Fruit fly (Drosophila melanogaster) whole organism, embryonic: ENCODE data around the gene CG32187.
A peak's percentile ranks its signal among the peaks of the same experiment; 100 is the strongest.

Source experiments
- CG10274 ChIP-seq: fragments of 200-800 bp; sonication (Bioruptor generic); optimal IDR thresholded peaks from 3 replicates; lab custom pipeline; 2017; ENCODE audit warnings: missing biosample characterization, mild to moderate bottlenecking, missing genetic modification characterization
- CG10366 ChIP-seq: fragments of 200-800 bp; sonication (Bioruptor generic); IDR thresholded peaks from 2 replicates; pipeline ENCODE4 v1.3.6; 2022; ENCODE audit warnings: missing biosample characterization, missing genetic modification characterization
- CG10979 ChIP-seq: fragments of 200-800 bp; sonication (Bioruptor generic); optimal IDR thresholded peaks from 2 replicates; lab custom pipeline; 2018; ENCODE audit warnings: missing biosample characterization, mild to moderate bottlenecking, missing genetic modification characterization, moderate library complexity
- CG11695 ChIP-seq: fragments of 200-800 bp; sonication (Bioruptor generic); IDR thresholded peaks from 3 replicates; pipeline ENCODE4 v1.3.6; 2022; ENCODE audit warnings: missing biosample characterization, missing genetic modification characterization
- CG12071 ChIP-seq: fragments of 200-800 bp; sonication (Bioruptor generic); optimal IDR thresholded peaks from 3 replicates; lab custom pipeline; 2018; ENCODE audit warnings: missing biosample characterization, mild to moderate bottlenecking, missing genetic modification characterization
- CG13624 ChIP-seq: fragments of 200-800 bp; sonication (Bioruptor generic); optimal IDR thresholded peaks from 2 replicates; lab custom pipeline; 2016; ENCODE audit warnings: missing biosample characterization, missing genetic modification characterization
- CG13775 ChIP-seq: fragments of 200-800 bp; sonication (Bioruptor generic); optimal IDR thresholded peaks from 3 replicates; lab custom pipeline; 2017; ENCODE audit warnings: missing biosample characterization, mild to moderate bottlenecking, missing genetic modification characterization
- CG14050 ChIP-seq: fragments of 200-800 bp; sonication (Bioruptor generic); IDR thresholded peaks from 3 replicates; pipeline ENCODE4 v1.3.6; 2022; ENCODE audit warnings: missing biosample characterization, missing genetic modification characterization
- CG15269 ChIP-seq: fragments of 200-800 bp; sonication (Bioruptor generic); optimal IDR thresholded peaks from 2 replicates; lab custom pipeline; 2018; ENCODE audit warnings: missing biosample characterization, mild to moderate bottlenecking, missing genetic modification characterization, moderate library complexity
- CG16863 ChIP-seq: fragments of 200-800 bp; sonication (Bioruptor generic); optimal IDR thresholded peaks from 3 replicates; lab custom pipeline; 2016; ENCODE audit warnings: missing biosample characterization, missing genetic modification characterization
- CG17328 ChIP-seq: fragments of 200-800 bp; sonication (Bioruptor generic); IDR thresholded peaks from 2 replicates; pipeline ENCODE4 v1.3.6; 2022; ENCODE audit warnings: missing biosample characterization, missing genetic modification characterization
- CG17568 ChIP-seq: fragments of 200-800 bp; sonication (Bioruptor generic); optimal IDR thresholded peaks from 2 replicates; lab custom pipeline; 2018; ENCODE audit warnings: missing biosample characterization, mild to moderate bottlenecking, missing genetic modification characterization, moderate library complexity
- CG17802 ChIP-seq: fragments of 200-800 bp; sonication (Bioruptor generic); optimal IDR thresholded peaks from 2 replicates; lab custom pipeline; 2018; ENCODE audit warnings: missing biosample characterization, mild to moderate bottlenecking, missing genetic modification characterization, moderate library complexity
- CG18262 ChIP-seq: fragments of 200-800 bp; optimal IDR thresholded peaks from 3 replicates; lab custom pipeline; 2019; ENCODE audit warnings: missing biosample characterization, mild to moderate bottlenecking, missing genetic modification characterization, moderate library complexity
- CG2120 ChIP-seq: fragments of 200-800 bp; sonication (Bioruptor generic); optimal IDR thresholded peaks from 3 replicates; lab custom pipeline; 2016; ENCODE audit warnings: missing biosample characterization, missing genetic modification characterization
- CG34224 ChIP-seq: fragments of 200-800 bp; sonication (Bioruptor generic); IDR thresholded peaks from 3 replicates; pipeline ENCODE4 v1.3.6; 2022; ENCODE audit warnings: missing biosample characterization, missing genetic modification characterization; ENCODE audit not compliant: partially characterized antibody
- CG5180 ChIP-seq: fragments of 200-800 bp; sonication (Bioruptor generic); optimal IDR thresholded peaks from 3 replicates; lab custom pipeline; 2017; ENCODE audit warnings: missing biosample characterization, missing genetic modification characterization, mild to moderate bottlenecking, moderate library complexity, missing genetic modification reagents
- CG7928 ChIP-seq: fragments of 200-800 bp; sonication (Bioruptor generic); optimal IDR thresholded peaks from 2 replicates; lab custom pipeline; 2017; ENCODE audit warnings: missing biosample characterization, mild to moderate bottlenecking, missing genetic modification characterization
- Dll ChIP-seq: fragments of 200-800 bp; sonication (Bioruptor generic); IDR thresholded peaks from 4 replicates; pipeline ENCODE4 v1.3.6; 2022; ENCODE audit warnings: missing biosample characterization, missing genetic modification characterization; ENCODE audit not compliant: partially characterized antibody
- Dref ChIP-seq: fragments of 200-800 bp; sonication (Bioruptor generic); IDR thresholded peaks from 2 replicates; pipeline ENCODE4 v1.3.6; 2022; ENCODE audit warnings: missing biosample characterization, missing genetic modification characterization
- E2f1 ChIP-seq: fragments of 200-800 bp; sonication (Bioruptor generic); IDR thresholded peaks from 2 replicates; pipeline ENCODE4 v1.3.6; 2022; ENCODE audit warnings: missing biosample characterization, missing genetic modification characterization
- Gsc ChIP-seq: fragments of 200-800 bp; sonication (Bioruptor generic); IDR thresholded peaks from 2 replicates; pipeline ENCODE4 v1.3.6; 2022; ENCODE audit warnings: missing biosample characterization, missing genetic modification characterization
- H2.0 ChIP-seq: fragments of 200-800 bp; sonication (Bioruptor generic); IDR thresholded peaks from 2 replicates; pipeline ENCODE4 v1.3.6; 2022; ENCODE audit warnings: missing biosample characterization, missing genetic modification characterization
- HLHmδ ChIP-seq: fragments of 200-800 bp; sonication (Bioruptor generic); optimal IDR thresholded peaks from 2 replicates; lab custom pipeline; 2018; ENCODE audit warnings: missing biosample characterization, mild to moderate bottlenecking, missing genetic modification characterization, moderate library complexity
- Kr ChIP-seq: fragments of 200-800 bp; sonication (Bioruptor generic); optimal IDR thresholded peaks from 2 replicates; lab custom pipeline; 2017; ENCODE audit warnings: missing biosample characterization, mild to moderate bottlenecking, missing genetic modification characterization
- Lhr ChIP-seq: fragments of 200-800 bp; sonication (Bioruptor generic); optimal IDR thresholded peaks from 3 replicates; lab custom pipeline; 2017; ENCODE audit warnings: mild to moderate bottlenecking, missing biosample characterization, missing genetic modification reagents, missing genetic modification characterization
- PHDP ChIP-seq: fragments of 200-800 bp; sonication (Bioruptor generic); optimal IDR thresholded peaks from 3 replicates; lab custom pipeline; 2018; ENCODE audit warnings: missing biosample characterization, mild to moderate bottlenecking, missing genetic modification characterization, moderate library complexity
- Pdp1 ChIP-seq, 2 experiments: fragments of 200-800 bp; sonication (Bioruptor generic); optimal IDR thresholded peaks; 3 replicates each; lab custom pipeline; 2016; ENCODE audit warnings: missing biosample characterization in 2 of 2, missing genetic modification characterization in 2 of 2, mild to moderate bottlenecking in 1 of 2, moderate library complexity in 1 of 2
- Ptx1 ChIP-seq: fragments of 200-800 bp; sonication (Bioruptor generic); IDR thresholded peaks from 2 replicates; pipeline ENCODE4 v1.3.6; 2022; ENCODE audit warnings: missing biosample characterization, missing genetic modification characterization
- Taf1 ChIP-seq: fragments of 200-800 bp; sonication (Bioruptor generic); IDR thresholded peaks from 2 replicates; pipeline ENCODE4 v1.3.6; 2022; ENCODE audit warnings: missing biosample characterization, missing genetic modification characterization
- Xbp1 ChIP-seq: fragments of 200-800 bp; sonication (Bioruptor generic); optimal IDR thresholded peaks from 3 replicates; lab custom pipeline; 2016; ENCODE audit warnings: missing biosample characterization, mild to moderate bottlenecking, missing genetic modification characterization
- amos ChIP-seq: fragments of 200-800 bp; sonication (Bioruptor generic); IDR thresholded peaks from 2 replicates; pipeline ENCODE4 v1.3.6; 2022; ENCODE audit warnings: missing biosample characterization, missing genetic modification characterization; ENCODE audit not compliant: partially characterized antibody
- bab2 ChIP-seq: fragments of 200-800 bp; sonication (Bioruptor generic); optimal IDR thresholded peaks from 2 replicates; lab custom pipeline; 2016; ENCODE audit warnings: missing biosample characterization, missing genetic modification characterization
- gcm2 ChIP-seq: fragments of 200-800 bp; sonication (Bioruptor generic); optimal IDR thresholded peaks from 2 replicates; lab custom pipeline; 2016; ENCODE audit warnings: missing biosample characterization, missing genetic modification characterization
- gfzf ChIP-seq: fragments of 200-800 bp; sonication (Bioruptor generic); optimal IDR thresholded peaks from 2 replicates; lab custom pipeline; 2016; ENCODE audit warnings: missing biosample characterization, mild to moderate bottlenecking, missing genetic modification characterization, moderate library complexity
- gt ChIP-seq: fragments of 200-800 bp; sonication (Bioruptor generic); IDR thresholded peaks from 2 replicates; pipeline ENCODE4 v1.3.6; 2022; ENCODE audit warnings: missing biosample characterization, missing genetic modification characterization
- jumu ChIP-seq: fragments of 200-800 bp; sonication (Bioruptor generic); optimal IDR thresholded peaks from 3 replicates; lab custom pipeline; 2016; ENCODE audit warnings: missing biosample characterization, missing genetic modification characterization
- mam ChIP-seq: fragments of 200-800 bp; sonication (Bioruptor generic); optimal IDR thresholded peaks from 3 replicates; lab custom pipeline; 2016; ENCODE audit warnings: missing biosample characterization, missing genetic modification characterization
- mld ChIP-seq: fragments of 200-800 bp; sonication (Bioruptor generic); IDR thresholded peaks from 3 replicates; pipeline ENCODE4 v1.3.6; 2022; ENCODE audit warnings: missing biosample characterization, missing genetic modification characterization; ENCODE audit not compliant: partially characterized antibody
- otp ChIP-seq: fragments of 200-800 bp; sonication (Bioruptor generic); IDR thresholded peaks from 3 replicates; pipeline ENCODE4, ENCODE4 v1.3.6; 2022; ENCODE audit warnings: missing biosample characterization, missing genetic modification characterization
- sd ChIP-seq: fragments of 200-800 bp; sonication (Bioruptor generic); optimal IDR thresholded peaks from 3 replicates; lab custom pipeline; 2018; ENCODE audit warnings: missing biosample characterization, mild to moderate bottlenecking, missing genetic modification characterization, moderate library complexity
- seq ChIP-seq: fragments of 200-800 bp; sonication (Bioruptor generic); IDR thresholded peaks from 2 replicates; pipeline ENCODE4 v1.3.6; 2022; ENCODE audit warnings: missing biosample characterization, missing genetic modification characterization
- sisA ChIP-seq: fragments of 200-800 bp; sonication (Bioruptor generic); IDR thresholded peaks from 2 replicates; pipeline ENCODE4 v1.3.6; 2022; ENCODE audit warnings: missing biosample characterization, missing genetic modification characterization
- toy ChIP-seq: fragments of 200-800 bp; sonication (Bioruptor generic); IDR thresholded peaks from 2 replicates; pipeline ENCODE4 v1.3.6; 2022; ENCODE audit warnings: missing biosample characterization, missing genetic modification characterization
- tx ChIP-seq: fragments of 200-800 bp; sonication (Bioruptor generic); optimal IDR thresholded peaks from 2 replicates; lab custom pipeline; 2016; ENCODE audit warnings: missing biosample characterization, missing genetic modification characterization
- vfl ChIP-seq: fragments of 200-800 bp; sonication (Bioruptor generic); optimal IDR thresholded peaks from 2 replicates; lab custom pipeline; 2016; ENCODE audit warnings: missing biosample characterization, missing genetic modification characterization
- wor ChIP-seq: fragments of 200-800 bp; sonication (Bioruptor generic); IDR thresholded peaks from 2 replicates; pipeline ENCODE4 v1.3.6; 2022; ENCODE audit warnings: missing biosample characterization, missing genetic modification characterization
- z ChIP-seq: fragments of 200-800 bp; sonication (Bioruptor generic); IDR thresholded peaks from 3 replicates; pipeline ENCODE4 v1.3.6; 2022; ENCODE audit warnings: missing biosample characterization, missing genetic modification characterization

The CG32187 gene

DNA sequence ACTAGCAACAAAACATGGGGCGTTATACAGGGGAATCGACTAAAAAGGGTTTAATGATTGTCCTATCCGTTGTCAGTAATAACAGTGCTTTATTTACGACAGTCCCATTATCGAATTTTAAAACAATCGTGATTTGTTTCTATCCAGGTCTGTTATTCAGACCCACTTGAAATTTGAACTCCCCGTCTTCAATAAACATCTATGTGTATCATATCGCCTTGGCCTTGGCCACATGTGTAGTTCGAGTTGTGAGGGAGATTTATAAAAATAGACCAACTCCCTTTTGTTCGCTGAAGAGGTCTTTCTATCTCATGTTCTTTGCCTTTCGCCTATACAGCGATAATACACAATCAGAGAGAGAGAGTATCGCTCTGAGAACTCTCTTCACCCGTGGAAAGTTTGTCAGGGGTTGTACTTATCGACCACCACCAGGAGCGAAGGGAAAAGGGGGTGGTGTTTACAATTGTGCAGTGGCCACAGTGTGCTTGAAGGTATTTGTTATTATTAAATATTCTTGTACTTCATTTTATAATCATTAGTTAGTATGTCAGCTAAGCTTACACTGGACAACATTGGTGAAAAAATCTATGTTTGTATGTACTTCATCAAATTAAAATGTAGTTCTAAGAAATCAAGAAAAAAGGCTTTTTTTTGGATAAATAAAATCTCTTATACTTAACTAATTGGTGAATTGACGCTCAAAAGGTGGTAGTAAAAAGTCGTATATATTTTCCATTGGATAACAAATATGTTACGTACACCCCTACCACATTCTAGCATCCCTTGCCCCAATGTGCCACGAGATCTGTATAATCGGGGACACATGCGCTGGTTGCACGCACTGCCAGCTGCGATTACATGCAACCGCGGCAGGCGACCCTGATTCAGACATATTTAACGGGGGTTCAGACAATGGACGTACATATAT, 48.7 kb downstream of the CG32187 start (continued):
- TF ChIP-seq Dref (GFP tag; lab: Robert Waterston, UW) (no peak), otp (GFP tag; lab: Robert Waterston, UW) (0 out of 3 replicates have a peak, but pooled peaks have one; percentile 57), Xbp1 (GFP tag; lab: Kevin White, UChicago) (peak; percentile 73), bab2 (peak; percentile 46), CG17802 (peak; percentile 44), wor (peak; percentile 62), CG16863 (GFP tag; lab: Kevin White, UChicago) (peak; percentile 67), z (GFP tag; lab: Robert Waterston, UW) (no peak), Kr (peak; percentile 73), Pdp1 (GFP tag; optimal IDR thresholded peaks at IDR 0.05; lab: Kevin White, UChicago) (peak; percentile 59 to 65), CG11695 (GFP tag; lab: Robert Waterston, UW) (peak; percentile 59; the same call in 2 of the 3 replicates), E2f1 (GFP tag; lab: Robert Waterston, UW) (peak; percentile 56), CG5180 (peak; percentile 77), Taf1 (GFP tag; lab: Robert Waterston, UW) (no peak), jumu (GFP tag; lab: Kevin White, UChicago) (peak; percentile 63), CG34224 (no peak), mld (GFP tag; lab: Robert Waterston, UW) (no peak), CG18262 (tag; lab: Kevin White, UChicago) (peak; percentile 97), PHDP (tag; lab: Kevin White, UChicago) (peak; percentile 61), CG10366 (GFP tag; lab: Robert Waterston, UW) (peak; percentile 49; the same call in 1 of the 2 replicates), H2.0 (GFP tag; lab: Robert Waterston, UW) (peak; percentile 48), CG14050 (peak; percentile 37; the same call in 1 of the 3 replicates), CG2120 (GFP tag; lab: Kevin White, UChicago) (peak; percentile 30), CG13624 (no peak), CG10979 (peak; percentile 95), CG15269 (tag; lab: Kevin White, UChicago) (peak; percentile 42), amos (no peak), CG10274 (GFP tag; lab: Kevin White, UChicago) (peak; percentile 25), Lhr (GFP tag; lab: Kevin White, UChicago) (peak; percentile 77), gfzf (GFP tag; lab: Kevin White, UChicago) (no peak), toy (GFP tag; lab: Robert Waterston, UW) (no peak), seq (GFP tag; lab: Robert Waterston, UW) (peak; percentile 54), sd (tag; lab: Kevin White, UChicago) (no peak), sisA (GFP tag; lab: Robert Waterston, UW) (peak; percentile 71; the same call in 1 of the 2 replicates), CG13775 (GFP tag; lab: Kevin White, UChicago) (peak; percentile 86), CG12071 (GFP tag; lab: Kevin White, UChicago) (no peak), Gsc (GFP tag; lab: Robert Waterston, UW) (no peak), CG17568 (no peak), CG7928 (GFP tag; lab: Kevin White, UChicago) (no peak), Ptx1 (GFP tag; lab: Robert Waterston, UW) (peak; percentile 63), gcm2 (no peak), tx (GFP tag; lab: Kevin White, UChicago) (peak; percentile 22), vfl (no peak), Dll (GFP tag; lab: Robert Waterston, UW) (no peak), CG17328 (GFP tag; lab: Robert Waterston, UW) (peak; percentile 62), HLHmδ (peak; percentile 69), gt (peak; percentile 46), mam (GFP tag; lab: Kevin White, UChicago) (no peak)
